2 worm cellular contexts compared by ENCODE assay signal in the genomic region with DNA sequence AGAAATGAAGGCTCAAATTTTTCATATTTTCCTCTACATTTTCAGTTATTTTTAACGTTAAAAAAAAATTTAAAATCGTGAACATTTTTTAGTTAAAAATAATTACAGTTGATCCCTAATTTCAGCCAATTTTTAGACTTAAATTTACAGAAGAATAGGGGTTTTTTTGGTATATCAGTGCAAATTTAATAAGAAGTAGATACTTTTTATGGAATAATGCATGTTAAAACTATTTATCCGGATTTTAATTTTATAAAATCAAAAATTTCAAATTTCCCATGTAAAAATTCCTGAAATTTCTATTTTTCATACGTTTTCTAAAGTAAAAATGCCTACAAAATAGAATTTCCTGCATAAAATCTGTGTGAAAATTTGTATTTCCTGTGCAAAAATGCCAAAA.
TF ChIP-seq lines count a peak whose summit lies in the region.

No protein-coding gene starts in this region.

TF ChIP-seq in whole organism, L1 larva, 84 proteins besides CTCF, POLR2A, EP300 and RAD21:
- TF ChIP-seq alr-1 (tag; optimal IDR thresholded peaks at IDR 0.05; lab: Kevin White, UChicago; ENCODE audit: borderline replicate concordance) (peak; percentile 97), aly-2 (tag; optimal IDR thresholded peaks at IDR 0.05; lab: Kevin White, UChicago) (no peak)

TF ChIP-seq in whole organism, L4 larva, 104 proteins besides CTCF, POLR2A, EP300 and RAD21:
- TF ChIP-seq aha-1 (tag; lab: Kevin White, UChicago) (peak; percentile 54), ZK546.5 (tag; optimal IDR thresholded peaks at IDR 0.05; lab: Kevin White, UChicago) (peak in 1 of 2 experiments; percentile 4), ctbp-1 (GFP tag; IDR thresholded peaks at IDR 0.05; lab: Robert Waterston, UW) (no peak), nhr-25 (tag; optimal IDR thresholded peaks at IDR 0.05; lab: Kevin White, UChicago; ENCODE audit: borderline replicate concordance, insufficient read depth) (no peak)
